Worm (Caenorhabditis elegans): ENCODE measurements around the gene mif-2.

mif-2 gene

DNA sequence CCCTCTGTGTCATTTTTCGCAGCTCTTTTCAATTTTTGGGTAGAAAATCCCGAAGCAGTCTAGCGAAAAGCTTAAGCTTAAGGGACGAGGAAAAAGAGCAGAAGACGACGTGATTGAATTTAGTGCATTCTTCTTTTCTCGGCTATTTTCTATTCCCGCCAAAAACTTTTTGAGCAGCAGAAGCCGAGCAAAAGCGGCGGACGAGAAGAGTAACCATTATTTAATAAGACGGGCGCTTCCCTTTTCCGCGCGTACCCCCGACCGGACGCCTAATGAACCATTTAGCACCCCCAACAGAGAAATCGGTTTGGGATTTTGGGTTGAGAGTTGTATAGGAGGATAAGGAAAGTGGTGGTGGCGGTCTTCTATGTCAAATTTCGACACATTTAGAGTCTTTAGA is 24.6 kb downstream of the mif-2 start:
- TF ChIP-seq ces-1 (GFP tag; optimal IDR thresholded peaks at IDR 0.05) (peak; percentile 77), F16B12.6 (tag; optimal IDR thresholded peaks at IDR 0.05) (no peak), lin-14 (GFP tag; optimal IDR thresholded peaks at IDR 0.05) (peak; percentile 79), ceh-63 (GFP tag; optimal IDR thresholded peaks at IDR 0.05) (no peak), fkh-10 (GFP tag; optimal IDR thresholded peaks at IDR 0.05) (peak; percentile 58)

DNA sequence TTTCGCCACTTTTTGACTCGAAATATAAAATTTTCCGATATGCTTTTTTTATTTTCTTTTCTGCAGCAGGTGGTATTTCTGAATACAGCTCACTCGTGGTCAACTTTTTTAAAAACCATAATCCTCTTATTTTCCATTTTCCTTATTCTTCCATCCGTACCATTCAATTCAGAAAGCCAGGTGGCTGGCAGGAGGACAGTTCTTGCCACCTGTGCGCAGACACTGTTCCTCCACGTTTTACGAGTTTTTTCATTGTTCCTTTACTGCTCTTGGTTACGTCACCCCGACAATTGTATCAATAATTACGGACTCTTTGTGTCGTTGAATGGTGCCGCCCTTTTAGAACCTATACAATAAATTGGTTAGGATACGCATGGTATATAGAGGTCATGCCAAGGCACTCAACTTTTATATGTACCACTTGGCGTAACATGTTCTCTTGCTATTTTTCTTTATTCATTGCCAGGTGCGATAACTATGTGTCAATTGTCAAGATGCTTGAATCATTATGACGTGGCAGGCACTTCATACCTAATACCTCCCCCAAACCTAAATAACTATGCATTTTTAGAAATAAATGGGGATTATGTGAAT is 25.3 kb downstream of the mif-2 start:
- TF ChIP-seq Y116A8C.19 (tag; optimal IDR thresholded peaks at IDR 0.05; ENCODE audit: borderline replicate concordance) (no peak), xbp-1 (tag; optimal IDR thresholded peaks at IDR 0.05) (no peak), mep-1 (tag; optimal IDR thresholded peaks at IDR 0.05) (no peak), nhr-85 (tag) (peak; percentile 25), C34B4.2 (tag; optimal IDR thresholded peaks at IDR 0.05) (no peak), elt-2 (tag; optimal IDR thresholded peaks at IDR 0.05) (no peak), mef-2 (tag; optimal IDR thresholded peaks at IDR 0.05) (no peak)

DNA sequence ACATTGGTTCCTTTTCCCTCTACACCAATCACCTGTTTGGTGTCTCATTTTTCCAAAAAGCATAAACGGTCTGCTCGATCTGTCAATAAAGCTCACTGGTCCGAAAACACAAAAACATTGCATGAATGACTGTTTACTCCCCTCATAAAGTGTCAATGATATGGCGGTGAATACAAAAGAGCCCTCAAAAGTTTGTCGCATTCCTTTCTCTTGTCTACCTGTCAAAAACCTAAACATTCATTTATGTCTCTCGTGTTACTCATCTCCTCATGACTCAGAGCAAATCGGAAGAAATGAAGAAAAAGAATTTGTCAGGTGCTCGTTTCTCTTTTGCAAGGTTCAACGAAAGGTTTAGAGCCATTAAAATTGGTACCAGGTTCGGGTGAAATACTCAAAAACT is 27.0 kb downstream of the mif-2 start:
- no peak for TF ChIP-seq irx-1 (tag; optimal IDR thresholded peaks at IDR 0.05)
- TF ChIP-seq C04F5.9 (tag; optimal IDR thresholded peaks at IDR 0.05) = no peak
- no peak for TF ChIP-seq nhr-237 (tag; optimal IDR thresholded peaks at IDR 0.05)
- no peak for TF ChIP-seq vab-15 (tag; optimal IDR thresholded peaks at IDR 0.05)
- TF ChIP-seq sptf-1 (tag; optimal IDR thresholded peaks at IDR 0.05) = no peak
- TF ChIP-seq jun-1 (tag; optimal IDR thresholded peaks at IDR 0.05) = no peak
- TF ChIP-seq unc-130 (tag; optimal IDR thresholded peaks at IDR 0.05) = no peak
- TF ChIP-seq unc-30 (tag; optimal IDR thresholded peaks at IDR 0.05) = no peak
- no peak for TF ChIP-seq dpl-1 (GFP tag; optimal IDR thresholded peaks at IDR 0.05)

DNA sequence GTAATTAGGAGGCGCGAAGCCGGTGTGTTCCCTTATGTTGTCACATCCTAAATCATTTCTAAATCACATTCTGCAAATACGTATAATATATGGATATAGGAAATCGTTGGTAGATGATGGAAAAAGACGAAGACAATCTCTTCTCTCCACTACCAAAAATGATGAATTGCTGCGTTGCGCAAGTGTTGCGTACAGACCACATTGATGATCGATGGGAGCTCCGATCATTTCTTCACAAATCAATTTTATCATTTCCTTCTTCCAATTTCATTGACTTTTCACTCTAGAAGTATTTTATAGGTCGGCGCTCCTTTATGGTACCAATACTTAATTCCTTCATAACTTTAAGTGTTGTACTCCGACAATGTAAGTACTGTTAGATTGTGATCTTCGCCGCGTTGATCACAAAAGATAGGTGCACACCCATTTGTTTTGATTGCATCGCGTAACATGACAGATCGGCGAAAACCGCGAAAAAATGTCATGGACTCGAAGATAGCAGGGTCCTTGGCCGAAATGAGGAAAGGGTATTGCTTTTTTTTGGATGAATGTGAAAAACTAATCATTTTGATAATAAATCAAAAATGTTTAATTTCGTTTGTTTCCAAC is 28.6 kb downstream of the mif-2 start:
- TF ChIP-seq nhr-85 (tag) (peak; percentile 39), blmp-1 (tag; optimal IDR thresholded peaks at IDR 0.05) (peak; percentile 41), snpc-4 (tag; optimal IDR thresholded peaks at IDR 0.05) (no peak)

DNA sequence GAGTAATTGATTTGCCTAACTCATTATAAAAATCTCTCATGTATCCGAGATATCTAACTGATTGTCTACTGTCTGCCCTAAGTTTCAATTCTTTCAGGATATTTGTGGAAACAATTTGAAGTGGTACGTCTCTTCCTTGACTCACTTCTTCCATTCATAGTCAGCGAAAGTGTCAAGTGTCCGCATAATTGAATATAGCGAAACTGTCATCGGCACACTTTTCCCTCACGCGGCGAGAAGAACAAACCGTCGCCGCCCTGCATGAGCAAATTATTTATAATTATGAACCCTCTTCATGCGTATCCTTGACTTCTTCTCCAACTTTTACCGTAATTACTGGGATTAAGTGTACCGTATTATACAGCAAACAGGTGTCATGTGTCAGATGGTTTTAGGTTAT is 29.7 kb downstream of the mif-2 start:
- TF ChIP-seq grh-1 (GFP tag; IDR thresholded peaks at IDR 0.05) (no peak), ceh-8 (GFP tag; optimal IDR thresholded peaks at IDR 0.05) (no peak), elt-3 (tag; optimal IDR thresholded peaks at IDR 0.05) (no peak), tbx-2 (tag; optimal IDR thresholded peaks at IDR 0.05) (no peak), blmp-1 (tag; optimal IDR thresholded peaks at IDR 0.05) (peak; percentile 54), nhr-85 (tag) (peak; percentile 59), C34B4.2 (tag; optimal IDR thresholded peaks at IDR 0.05) (no peak), sup-37 (GFP tag; optimal IDR thresholded peaks at IDR 0.05) (no peak), rnt-1 (tag; optimal IDR thresholded peaks at IDR 0.05) (no peak), tlp-1 (tag; optimal IDR thresholded peaks at IDR 0.05) (no peak)

DNA sequence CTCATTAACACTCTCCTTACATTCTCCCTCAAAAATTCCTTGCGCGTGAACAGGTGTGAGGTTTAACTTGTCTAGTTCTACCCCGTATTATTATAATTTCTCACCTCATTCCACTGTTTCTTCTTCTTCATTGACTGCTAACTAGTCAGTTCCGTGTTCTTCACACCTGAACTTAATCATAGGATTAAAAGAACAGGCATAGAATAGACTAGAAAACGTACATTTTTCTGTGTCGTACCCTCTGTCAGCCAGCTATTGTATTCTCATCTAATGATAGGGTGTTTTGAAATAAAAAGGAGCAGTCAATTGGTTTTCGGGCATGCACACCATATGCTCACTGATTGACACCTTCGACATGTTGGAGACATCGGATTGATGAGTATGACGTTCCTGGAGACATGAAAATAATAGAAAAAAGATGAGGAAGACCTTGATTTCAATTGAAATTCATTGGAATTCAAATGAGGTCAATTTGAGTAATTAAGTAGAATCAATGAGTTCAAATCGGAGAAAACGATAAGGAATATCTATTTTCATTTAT is 30.8 kb downstream of the mif-2 start:
- TF ChIP-seq isw-1 (GFP tag; IDR thresholded peaks at IDR 0.05) = no peak
- no peak for TF ChIP-seq aha-1 (tag; optimal IDR thresholded peaks at IDR 0.05)
- no peak for TF ChIP-seq nhr-12 (tag; optimal IDR thresholded peaks at IDR 0.05)
- no peak for TF ChIP-seq lin-14 (GFP tag; optimal IDR thresholded peaks at IDR 0.05)
- no peak for TF ChIP-seq nhr-71 (tag; optimal IDR thresholded peaks at IDR 0.05)
- TF ChIP-seq sptf-1 (tag; optimal IDR thresholded peaks at IDR 0.05) = no peak
- no peak for TF ChIP-seq elt-3 (tag; optimal IDR thresholded peaks at IDR 0.05)
- no peak for TF ChIP-seq lin-39 (tag; optimal IDR thresholded peaks at IDR 0.05)
- no peak for TF ChIP-seq unc-86 (tag; optimal IDR thresholded peaks at IDR 0.05)
- no peak for TF ChIP-seq nhr-19 (GFP tag; conservative IDR thresholded peaks at IDR 0.05)
- TF ChIP-seq zip-4 (GFP tag; optimal IDR thresholded peaks at IDR 0.05) = no peak
- TF ChIP-seq mab-9 (GFP tag; IDR thresholded peaks at IDR 0.05) = no peak
- TF ChIP-seq nhr-84 (tag; optimal IDR thresholded peaks at IDR 0.05) = no peak
